Fruit fly (Drosophila melanogaster) whole organism, embryonic: ENCODE results near the gene CG14082.

Source experiments
- Abd-B ChIP-seq: fragments of 200-800 bp; sonication (Bioruptor generic); optimal IDR thresholded peaks from 2 replicates; lab custom pipeline; 2018; ENCODE audit warnings: missing biosample characterization, mild to moderate bottlenecking, missing genetic modification characterization, moderate library complexity
- Awh ChIP-seq: fragments of 200-800 bp; sonication (Bioruptor generic); IDR thresholded peaks from 2 replicates; pipeline ENCODE4, ENCODE4 v1.3.6; 2022; ENCODE audit warnings: missing biosample characterization, missing genetic modification characterization
- B-H1 ChIP-seq: fragments of 200-800 bp; sonication (Bioruptor generic); IDR thresholded peaks from 3 replicates; pipeline ENCODE4 v1.3.6; 2022; ENCODE audit warnings: missing biosample characterization, missing genetic modification characterization
- B-H2 ChIP-seq: fragments of 200-800 bp; sonication (Bioruptor generic); optimal IDR thresholded peaks from 2 replicates; lab custom pipeline; 2018; ENCODE audit warnings: missing biosample characterization, mild to moderate bottlenecking, missing genetic modification characterization
- BEAF-32 ChIP-seq: fragments of 200-800 bp; sonication (Bioruptor generic); optimal IDR thresholded peaks from 3 replicates; lab custom pipeline; 2017; ENCODE audit warnings: missing biosample characterization, missing genetic modification characterization, mild to moderate bottlenecking, moderate library complexity, missing genetic modification reagents
- CG10274 ChIP-seq: fragments of 200-800 bp; sonication (Bioruptor generic); optimal IDR thresholded peaks from 3 replicates; lab custom pipeline; 2017; ENCODE audit warnings: missing biosample characterization, mild to moderate bottlenecking, missing genetic modification characterization
- CG10366 ChIP-seq: fragments of 200-800 bp; sonication (Bioruptor generic); IDR thresholded peaks from 2 replicates; pipeline ENCODE4 v1.3.6; 2022; ENCODE audit warnings: missing biosample characterization, missing genetic modification characterization
- CG10654 ChIP-seq: fragments of 200-800 bp; sonication (Bioruptor generic); optimal IDR thresholded peaks from 2 replicates; lab custom pipeline; 2016; ENCODE audit warnings: missing biosample characterization, missing genetic modification characterization
- CG11695 ChIP-seq: fragments of 200-800 bp; sonication (Bioruptor generic); IDR thresholded peaks from 3 replicates; pipeline ENCODE4 v1.3.6; 2022; ENCODE audit warnings: missing biosample characterization, missing genetic modification characterization
- CG14014 ChIP-seq: fragments of 200-800 bp; sonication (Bioruptor generic); IDR thresholded peaks from 2 replicates; pipeline ENCODE4 v1.3.6; 2022; ENCODE audit warnings: missing biosample characterization, missing genetic modification characterization
- CG16779 ChIP-seq: fragments of 200-800 bp; sonication (Bioruptor generic); IDR thresholded peaks from 2 replicates; pipeline ENCODE4 v1.3.6; 2022; ENCODE audit warnings: missing biosample characterization, missing genetic modification characterization
- CG17186 ChIP-seq: fragments of 200-800 bp; sonication (Bioruptor generic); optimal IDR thresholded peaks from 3 replicates; lab custom pipeline; 2017; ENCODE audit warnings: missing biosample characterization, missing genetic modification reagents, missing genetic modification characterization
- CG2678 ChIP-seq: fragments of 200-800 bp; sonication (Bioruptor generic); optimal IDR thresholded peaks from 3 replicates; lab custom pipeline; 2019; ENCODE audit warnings: missing biosample characterization, mild to moderate bottlenecking, missing genetic modification characterization, moderate library complexity
- CG32772 ChIP-seq: fragments of 200-800 bp; sonication (Bioruptor generic); IDR thresholded peaks from 2 replicates; pipeline ENCODE4 v1.3.6; 2022; ENCODE audit warnings: missing biosample characterization, missing genetic modification characterization
- CG3407 ChIP-seq: fragments of 200-800 bp; sonication (Bioruptor generic); optimal IDR thresholded peaks from 2 replicates; lab custom pipeline; 2018; ENCODE audit warnings: missing biosample characterization, mild to moderate bottlenecking, missing genetic modification characterization
- CG4282 ChIP-seq: fragments of 200-800 bp; sonication (Bioruptor generic); optimal IDR thresholded peaks from 2 replicates; lab custom pipeline; 2016; ENCODE audit warnings: missing biosample characterization, missing genetic modification characterization
- CG6854 ChIP-seq: fragments of 200-800 bp; sonication (Bioruptor generic); optimal IDR thresholded peaks from 3 replicates; lab custom pipeline; 2017; ENCODE audit warnings: missing biosample characterization, mild to moderate bottlenecking, missing genetic modification characterization
- Dad ChIP-seq: fragments of 200-800 bp; sonication (Bioruptor generic); optimal IDR thresholded peaks from 3 replicates; lab custom pipeline; 2016; ENCODE audit warnings: missing biosample characterization, missing genetic modification characterization
- Dfd ChIP-seq, 2 experiments: fragments of >200 bp; optimal IDR thresholded peaks; 2 replicates each; lab custom pipeline; 2017; ENCODE audit warnings: missing biosample characterization in 2 of 2, missing genetic modification characterization in 2 of 2
- Gug ChIP-seq: fragments of 200-800 bp; sonication (Bioruptor generic); IDR thresholded peaks from 4 replicates; pipeline ENCODE4 v1.3.6; 2022; ENCODE audit warnings: missing biosample characterization, missing genetic modification characterization
- HHEX ChIP-seq: fragments of 200-800 bp; sonication (Bioruptor generic); optimal IDR thresholded peaks from 3 replicates; lab custom pipeline; 2017; ENCODE audit warnings: missing biosample characterization, mild to moderate bottlenecking, missing genetic modification characterization, missing genetic modification reagents
- HLH54F ChIP-seq: fragments of 200-800 bp; sonication (Bioruptor generic); optimal IDR thresholded peaks from 3 replicates; lab custom pipeline; 2016; ENCODE audit warnings: missing biosample characterization, missing genetic modification characterization
- Hey ChIP-seq: fragments of 200-800 bp; sonication (Bioruptor generic); optimal IDR thresholded peaks from 3 replicates; lab custom pipeline; 2018; ENCODE audit warnings: missing biosample characterization, mild to moderate bottlenecking, missing genetic modification characterization
- Hr3 ChIP-seq: fragments of 200-800 bp; sonication (Bioruptor generic); optimal IDR thresholded peaks from 3 replicates; lab custom pipeline; 2016; ENCODE audit warnings: missing biosample characterization, missing genetic modification characterization
- Hr51 ChIP-seq, 2 experiments: fragments of 200-800 bp; sonication (Bioruptor generic); optimal IDR thresholded peaks; 2 replicates in 1 of 2; 3 replicates in 1 of 2; lab custom pipeline; 2016 to 2018; ENCODE audit warnings: missing biosample characterization in 2 of 2, missing genetic modification characterization in 2 of 2, mild to moderate bottlenecking in 1 of 2, moderate library complexity in 1 of 2
- Lpt ChIP-seq: fragments of >200 bp; optimal IDR thresholded peaks from 2 replicates; lab custom pipeline; 2018; ENCODE audit warnings: missing biosample characterization, missing genetic modification characterization
- Max ChIP-seq: fragments of 200-800 bp; sonication (Bioruptor generic); optimal IDR thresholded peaks from 2 replicates; lab custom pipeline; 2016; ENCODE audit warnings: missing biosample characterization, mild to moderate bottlenecking, missing genetic modification characterization
- Meics ChIP-seq: fragments of 200-800 bp; sonication (Bioruptor generic); optimal IDR thresholded peaks from 2 replicates; lab custom pipeline; 2017; ENCODE audit warnings: missing biosample characterization, mild to moderate bottlenecking, missing genetic modification characterization
- NFAT ChIP-seq: fragments of 200-800 bp; sonication (Bioruptor generic); IDR thresholded peaks from 2 replicates; pipeline ENCODE4 v1.3.6; 2022; ENCODE audit warnings: missing biosample characterization, missing genetic modification characterization
- Nf-YA ChIP-seq: fragments of 200-800 bp; sonication (Bioruptor generic); IDR thresholded peaks from 2 replicates; pipeline ENCODE4 v1.3.6; 2022; ENCODE audit warnings: missing biosample characterization, missing genetic modification characterization
- Spps ChIP-seq: fragments of 200-800 bp; sonication (Bioruptor generic); optimal IDR thresholded peaks from 2 replicates; lab custom pipeline; 2018; ENCODE audit warnings: missing biosample characterization, mild to moderate bottlenecking, missing genetic modification characterization
- YL-1 ChIP-seq: fragments of 200-800 bp; sonication (Bioruptor generic); optimal IDR thresholded peaks from 3 replicates; lab custom pipeline; 2017; ENCODE audit warnings: missing biosample characterization, mild to moderate bottlenecking, missing genetic modification characterization
- al ChIP-seq: fragments of 200-800 bp; sonication (Bioruptor generic); IDR thresholded peaks from 2 replicates; pipeline ENCODE4 v1.3.6; 2022; ENCODE audit warnings: missing biosample characterization, missing genetic modification characterization
- ap ChIP-seq: fragments of 200-800 bp; sonication (Bioruptor generic); IDR thresholded peaks from 2 replicates; pipeline ENCODE4 v1.3.6; 2022; ENCODE audit warnings: missing biosample characterization, missing genetic modification characterization
- ci ChIP-seq: fragments of 200-800 bp; sonication (Bioruptor generic); IDR thresholded peaks from 3 replicates; pipeline ENCODE4 v1.3.6; 2022; ENCODE audit warnings: missing biosample characterization, missing genetic modification characterization
- ewg ChIP-seq: fragments of 200-800 bp; sonication (Bioruptor generic); optimal IDR thresholded peaks from 3 replicates; lab custom pipeline; 2017; ENCODE audit warnings: mild to moderate bottlenecking, missing biosample characterization, missing genetic modification reagents, missing genetic modification characterization
- exex ChIP-seq: fragments of 200-800 bp; sonication (Bioruptor generic); optimal IDR thresholded peaks from 4 replicates; lab custom pipeline; 2018; ENCODE audit warnings: missing biosample characterization, mild to moderate bottlenecking, missing genetic modification characterization, moderate library complexity
- lbe ChIP-seq: fragments of 200-800 bp; sonication (Bioruptor generic); optimal IDR thresholded peaks from 2 replicates; lab custom pipeline; 2016; ENCODE audit warnings: missing biosample characterization, mild to moderate bottlenecking, missing genetic modification characterization
- lola ChIP-seq, 3 experiments: fragments of >200 bp in 2 of 3; fragments of 200-800 bp in 1 of 3; sonication (Bioruptor generic) in 1 of 3; optimal IDR thresholded peaks; 2 replicates each; lab custom pipeline; 2017 to 2019; ENCODE audit warnings: missing biosample characterization in 3 of 3, missing genetic modification characterization in 3 of 3, mild to moderate bottlenecking in 1 of 3, moderate library complexity in 1 of 3
- lov ChIP-seq, 2 experiments: fragments of 200-800 bp in 1 of 2; fragments of >200 bp in 1 of 2; sonication (Bioruptor generic) in 1 of 2; IDR thresholded peaks in 1 of 2; optimal IDR thresholded peaks in 1 of 2; 2 replicates in 1 of 2; 3 replicates in 1 of 2; pipeline versions ENCODE4 v1.3.6 to Lab custom; 2017 to 2022; ENCODE audit warnings: missing biosample characterization in 1 of 2, missing genetic modification characterization in 1 of 2
- oc ChIP-seq: fragments of 200-800 bp; sonication (Bioruptor generic); optimal IDR thresholded peaks from 2 replicates; lab custom pipeline; 2018; ENCODE audit warnings: missing biosample characterization, mild to moderate bottlenecking, missing genetic modification characterization, moderate library complexity
- p53 ChIP-seq: fragments of 200-800 bp; sonication (Bioruptor generic); optimal IDR thresholded peaks from 2 replicates; lab custom pipeline; 2016; ENCODE audit warnings: missing biosample characterization, missing genetic modification characterization
- phol ChIP-seq: fragments of 200-800 bp; sonication (Bioruptor generic); optimal IDR thresholded peaks from 3 replicates; lab custom pipeline; 2018; ENCODE audit warnings: missing biosample characterization, mild to moderate bottlenecking, missing genetic modification characterization, moderate library complexity
- slp2 ChIP-seq: fragments of 200-800 bp; sonication (Bioruptor generic); optimal IDR thresholded peaks from 2 replicates; lab custom pipeline; 2016; ENCODE audit warnings: missing biosample characterization, missing genetic modification characterization
- ssp ChIP-seq: fragments of 200-800 bp; sonication (Bioruptor generic); IDR thresholded peaks from 2 replicates; pipeline ENCODE4 v1.3.6; 2022; ENCODE audit warnings: missing biosample characterization, missing genetic modification characterization
- tio ChIP-seq: fragments of 200-800 bp; sonication (Bioruptor generic); optimal IDR thresholded peaks from 2 replicates; lab custom pipeline; 2017; ENCODE audit warnings: missing biosample characterization, missing genetic modification characterization, inconsistent platforms
- tna ChIP-seq: fragments of 200-800 bp; sonication (Bioruptor generic); IDR thresholded peaks from 2 replicates; pipeline ENCODE4 v1.3.6; 2022; ENCODE audit warnings: missing biosample characterization, missing genetic modification characterization; ENCODE audit not compliant: partially characterized antibody
- usp ChIP-seq: fragments of >200 bp; optimal IDR thresholded peaks from 2 replicates; lab custom pipeline; 2017; ENCODE audit warnings: missing biosample characterization, missing genetic modification characterization
- wek ChIP-seq: fragments of 200-800 bp; sonication (Bioruptor generic); optimal IDR thresholded peaks from 3 replicates; lab custom pipeline; 2018; ENCODE audit warnings: missing biosample characterization, mild to moderate bottlenecking, missing genetic modification characterization, moderate library complexity
- zfh1 ChIP-seq: fragments of 200-800 bp; sonication (Bioruptor generic); IDR thresholded peaks from 3 replicates; pipeline ENCODE4 v1.3.6; 2022; ENCODE audit warnings: missing biosample characterization, missing genetic modification characterization

Gene CG14082

DNA sequence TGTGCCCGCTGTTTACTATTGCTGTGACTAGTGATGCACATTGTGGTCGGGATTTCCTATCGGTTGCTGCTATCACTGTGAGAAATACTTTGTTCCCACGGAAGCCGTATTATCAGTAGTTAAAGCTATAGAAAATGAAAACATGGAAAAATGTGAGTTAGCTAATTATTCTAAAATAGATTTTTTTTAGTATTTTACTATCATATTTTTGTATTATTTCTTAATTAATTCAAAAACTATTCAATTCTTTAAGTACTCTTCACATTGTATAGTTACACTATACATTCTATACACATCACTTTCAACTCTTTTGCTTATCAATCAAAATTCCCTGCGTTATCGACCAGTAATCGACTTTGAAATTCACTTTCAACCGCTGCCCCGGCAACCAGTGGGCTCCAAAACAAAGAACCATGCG is 41.1 kb downstream of the CG14082 start, which contains the start of the genes Naxd and CG14079 (continued):
- no peak for TF ChIP-seq B-H1
- TF ChIP-seq Hey (tag; lab: Kevin White, UChicago): no peak
- TF ChIP-seq exex (tag; lab: Kevin White, UChicago): no peak
- TF ChIP-seq wek (GFP tag; lab: Kevin White, UChicago): no peak
- peak; percentile 41 for TF ChIP-seq CG3407 (GFP tag; lab: Kevin White, UChicago)
- no peak for TF ChIP-seq p53 (GFP tag; lab: Kevin White, UChicago)
- TF ChIP-seq CG32772: peak; percentile 55
- TF ChIP-seq Max (GFP tag; lab: Kevin White, UChicago): no peak
- TF ChIP-seq Awh (GFP tag; lab: Robert Waterston, UW): peak; percentile 64; the same call in 1 of the 2 replicates
- TF ChIP-seq oc (tag; lab: Kevin White, UChicago): peak; percentile 29
- no peak for TF ChIP-seq usp (GFP tag; lab: Kevin White, UChicago)
- no peak; the same call in 1 of the 2 replicates for TF ChIP-seq Nf-YA (GFP tag; lab: Robert Waterston, UW)
- no peak for TF ChIP-seq CG16779 (GFP tag; lab: Robert Waterston, UW)
- peak in 1 of 2 experiments; percentile 71 for TF ChIP-seq Hr51 (GFP tag; optimal IDR thresholded peaks at IDR 0.05; lab: Kevin White, UChicago)
- TF ChIP-seq ssp (GFP tag; lab: Robert Waterston, UW): peak; percentile 89
- TF ChIP-seq CG17186 (GFP tag; lab: Kevin White, UChicago): no peak
- no peak for TF ChIP-seq lov (optimal IDR thresholded peaks at IDR 0.05; lab: Kevin White, UChicago)
- 0 out of 3 replicates have a peak, but pooled peaks have one; percentile 17 for TF ChIP-seq lov (GFP tag; IDR thresholded peaks at IDR 0.05; lab: Robert Waterston, UW)
- no peak for TF ChIP-seq CG6854 (GFP tag; lab: Kevin White, UChicago)
- peak; percentile 49; the same call in 1 of the 3 replicates for TF ChIP-seq CG11695 (GFP tag; lab: Robert Waterston, UW)
- peak; percentile 73 for TF ChIP-seq Hr3 (GFP tag; lab: Kevin White, UChicago)
- peak; percentile 42; the same call in 1 of the 4 replicates for TF ChIP-seq Gug (GFP tag; lab: Robert Waterston, UW)
- peak in 1 of 3 experiments; percentile 58 for TF ChIP-seq lola (GFP tag; optimal IDR thresholded peaks at IDR 0.05; lab: Kevin White, UChicago)
- TF ChIP-seq HHEX (GFP tag; lab: Kevin White, UChicago): peak; percentile 26
- no peak for TF ChIP-seq tna (GFP tag; lab: Robert Waterston, UW)
- TF ChIP-seq BEAF-32 (GFP tag; lab: Kevin White, UChicago): peak; percentile 62
- no peak for TF ChIP-seq slp2 (GFP tag; lab: Kevin White, UChicago)
- TF ChIP-seq tio: peak; percentile 34
- peak; percentile 78 for TF ChIP-seq ci (GFP tag; lab: Robert Waterston, UW)
- TF ChIP-seq ewg: peak; percentile 46
- no peak for TF ChIP-seq CG2678 (tag; lab: Kevin White, UChicago)
- TF ChIP-seq CG10274: no peak
- TF ChIP-seq phol (tag; lab: Kevin White, UChicago): peak; percentile 59
- TF ChIP-seq HLH54F (GFP tag; lab: Kevin White, UChicago): peak; percentile 36
- peak; percentile 49; the same call in 1 of the 2 replicates for TF ChIP-seq al
- TF ChIP-seq Dad (GFP tag; lab: Kevin White, UChicago): no peak
- peak; percentile 41 for TF ChIP-seq Abd-B
- peak; percentile 64 for TF ChIP-seq B-H2 (GFP tag; lab: Kevin White, UChicago)
- TF ChIP-seq CG10366 (GFP tag; lab: Robert Waterston, UW): peak; percentile 62; the same call in 1 of the 2 replicates
- no peak for TF ChIP-seq Dfd (GFP tag; optimal IDR thresholded peaks at IDR 0.05; lab: Kevin White, UChicago)
- TF ChIP-seq CG4282: no peak
- peak; percentile 21 for TF ChIP-seq Spps (tag; lab: Kevin White, UChicago)
- TF ChIP-seq lbe (GFP tag; lab: Kevin White, UChicago): peak; percentile 56
- TF ChIP-seq CG10654 (GFP tag; lab: Kevin White, UChicago): peak; percentile 43
- peak; percentile 55; the same call in 2 of the 3 replicates for TF ChIP-seq zfh1 (GFP tag; lab: Robert Waterston, UW)
- 0 out of 2 replicates have a peak, but pooled peaks have one; percentile 37 for TF ChIP-seq NFAT (GFP tag; lab: Robert Waterston, UW)
- peak; percentile 57; the same call in 1 of the 2 replicates for TF ChIP-seq CG14014 (GFP tag; lab: Robert Waterston, UW)
- TF ChIP-seq Meics (GFP tag; lab: Kevin White, UChicago): peak; percentile 19
- no peak for TF ChIP-seq YL-1 (GFP tag; lab: Kevin White, UChicago)
- no peak for TF ChIP-seq Lpt (GFP tag; lab: Kevin White, UChicago)
- TF ChIP-seq ap (GFP tag; lab: Robert Waterston, UW): peak; percentile 68
